Worm (Caenorhabditis elegans) whole organism, L3 larva: ENCODE data around the gene R193.2.

Source experiments
- ZK546.5 ChIP-seq: sonication (generic microtip); optimal IDR thresholded peaks from 2 replicates; lab custom pipeline; 2017; ENCODE audit warnings: missing biosample characterization, missing genetic modification characterization
- ama-1 ChIP-seq: fragments of 150-350 bp; optimal IDR thresholded peaks from 2 replicates; lab custom pipeline; 2018
- egl-27 ChIP-seq: sonication (generic microtip); optimal IDR thresholded peaks from 4 replicates; lab custom pipeline; 2017; ENCODE audit warnings: missing biosample characterization, missing genetic modification reagents, missing genetic modification characterization
- lin-15B ChIP-seq: fragments of 150-350 bp; optimal IDR thresholded peaks from 2 replicates; lab custom pipeline; 2014; ENCODE audit warnings: missing biosample characterization, missing genetic modification characterization
- lin-39 ChIP-seq: fragments of 150-350 bp; optimal IDR thresholded peaks from 2 replicates; lab custom pipeline; 2018; ENCODE audit warnings: missing biosample characterization, missing genetic modification reagents, missing genetic modification characterization
- lsy-12 ChIP-seq: sonication (generic microtip); optimal IDR thresholded peaks from 2 replicates; lab custom pipeline; 2016; ENCODE audit warnings: mild to moderate bottlenecking, missing genetic modification characterization, missing compliant biosample characterization
- tbx-2 ChIP-seq: sonication (generic microtip); optimal IDR thresholded peaks from 2 replicates; lab custom pipeline; 2016; ENCODE audit warnings: mild to moderate bottlenecking, missing genetic modification characterization, missing compliant biosample characterization
- unc-39 ChIP-seq: sonication (generic microtip); optimal IDR thresholded peaks from 4 replicates; lab custom pipeline; 2017; ENCODE audit warnings: missing biosample characterization, missing genetic modification characterization
- unc-62 ChIP-seq: fragments of 150-350 bp; sonication (generic microtip); optimal IDR thresholded peaks from 4 replicates; lab custom pipeline; 2014; ENCODE audit warnings: missing biosample characterization, missing genetic modification reagents, missing genetic modification characterization

- TF ChIP-seq unc-62 (no peak), ZK546.5 (tag; lab: Kevin White, UChicago) (no peak), lin-39 (tag; lab: Kevin White, UChicago) (peak; percentile 41), unc-39 (no peak), egl-27 (tag; lab: Kevin White, UChicago) (no peak), lsy-12 (no peak), ama-1 (no peak), lin-15B (tag; lab: Kevin White, UChicago) (no peak), tbx-2 (tag; lab: Kevin White, UChicago) (no peak)
These were observed 37.7 kb downstream of the R193.2 start for ce11 chrX:1110723-1111122.
